Worm (Caenorhabditis elegans): ENCODE measurements around the gene M04G7.1.

ce11 chrIV:425546-425945 is 30.0 kb upstream of the M04G7.1 start:
- TF ChIP-seq sox-2 (GFP tag; IDR thresholded peaks at IDR 0.05) (no peak), ceh-24 (tag; optimal IDR thresholded peaks at IDR 0.05) (no peak), nhr-11 (tag; optimal IDR thresholded peaks at IDR 0.05) (no peak), ref-2 (tag; optimal IDR thresholded peaks at IDR 0.05) (no peak), pha-4 (tag; optimal IDR thresholded peaks at IDR 0.05) (no peak), ztf-16 (tag; optimal IDR thresholded peaks at IDR 0.05) (no peak)

Data from whole organism, late embryonic.